Worm (Caenorhabditis elegans) whole organism, L4/young adult: Measurements from ENCODE around the gene kel-3.

ENCODE experiments used
- dao-5 ChIP-seq: sonication (generic microtip); optimal IDR thresholded peaks from 2 replicates; lab custom pipeline; 2016; ENCODE audit warnings: missing genotype, missing genetic modification characterization, moderate library complexity, missing compliant biosample characterization
- him-1 ChIP-seq: sonication (generic microtip); optimal IDR thresholded peaks from 2 replicates; lab custom pipeline; 2016; ENCODE audit warnings: missing genotype, missing genetic modification reagents, missing genetic modification characterization, missing compliant biosample characterization

- TF ChIP-seq him-1 (tag; lab: Kevin White, UChicago) (no peak), dao-5 (tag; lab: Kevin White, UChicago) (no peak)
These were observed 41.2 kb upstream of the kel-3 start, which contains the start of gene exo-1 for ce11 chrIII:13423414-13423813.
